Worm (Caenorhabditis elegans) whole organism, late embryonic: ENCODE measurements around the gene clp-7.

Experiments
- elt-2 ChIP-seq: sonication (generic microtip); optimal IDR thresholded peaks from 2 replicates; lab custom pipeline; 2016; ENCODE audit warnings: missing genetic modification reagents, missing genetic modification characterization, missing compliant biosample characterization
- nfya-1 ChIP-seq: sonication (generic microtip); optimal IDR thresholded peaks from 2 replicates; lab custom pipeline; 2017; ENCODE audit warnings: missing genetic modification characterization, mild to moderate bottlenecking, missing compliant biosample characterization, antibody characterized with exemption, moderate library complexity
- rnt-1 ChIP-seq: sonication (generic microtip); optimal IDR thresholded peaks from 2 replicates; lab custom pipeline; 2016; ENCODE audit warnings: missing genetic modification characterization, missing compliant biosample characterization
- unc-86 ChIP-seq: sonication (generic microtip); optimal IDR thresholded peaks from 2 replicates; lab custom pipeline; 2016; ENCODE audit warnings: missing genetic modification characterization, missing compliant biosample characterization

- no peak for TF ChIP-seq rnt-1
- TF ChIP-seq elt-2 (tag; lab: Kevin White, UChicago): no peak
- no peak for TF ChIP-seq unc-86 (tag; lab: Kevin White, UChicago)
- no peak for TF ChIP-seq nfya-1 (tag; lab: Kevin White, UChicago)
These were observed 60.3 kb downstream of the clp-7 start for ce11 chrIV:1385500-1385899.
